Fruit fly (Drosophila melanogaster) whole organism, embryonic: ENCODE measurements around the gene GstD10.
A peak's percentile ranks its signal among the peaks of the same experiment; 100 is the strongest.

ENCODE experiments used
- Ada2b ChIP-seq: fragments of 200-800 bp; sonication (Bioruptor generic); IDR thresholded peaks from 2 replicates; pipeline ENCODE4 v1.3.6; 2022; ENCODE audit warnings: missing biosample characterization, missing genetic modification characterization
- B-H1 ChIP-seq: fragments of 200-800 bp; sonication (Bioruptor generic); IDR thresholded peaks from 3 replicates; pipeline ENCODE4 v1.3.6; 2022; ENCODE audit warnings: missing biosample characterization, missing genetic modification characterization
- CG10274 ChIP-seq: fragments of 200-800 bp; sonication (Bioruptor generic); optimal IDR thresholded peaks from 3 replicates; lab custom pipeline; 2017; ENCODE audit warnings: missing biosample characterization, mild to moderate bottlenecking, missing genetic modification characterization
- CG10565 ChIP-seq: fragments of 200-800 bp; sonication (Bioruptor generic); optimal IDR thresholded peaks from 3 replicates; lab custom pipeline; 2016; ENCODE audit warnings: missing biosample characterization, mild to moderate bottlenecking, missing genetic modification characterization
- CG11398 ChIP-seq: fragments of 200-800 bp; sonication (Bioruptor generic); optimal IDR thresholded peaks from 2 replicates; lab custom pipeline; 2016; ENCODE audit warnings: missing biosample characterization, missing genetic modification characterization
- CG12071 ChIP-seq: fragments of 200-800 bp; sonication (Bioruptor generic); optimal IDR thresholded peaks from 3 replicates; lab custom pipeline; 2018; ENCODE audit warnings: missing biosample characterization, mild to moderate bottlenecking, missing genetic modification characterization
- CG15269 ChIP-seq: fragments of 200-800 bp; sonication (Bioruptor generic); optimal IDR thresholded peaks from 2 replicates; lab custom pipeline; 2018; ENCODE audit warnings: missing biosample characterization, mild to moderate bottlenecking, missing genetic modification characterization, moderate library complexity
- CG15514 ChIP-seq: fragments of 200-800 bp; sonication (Bioruptor generic); optimal IDR thresholded peaks from 3 replicates; lab custom pipeline; 2017; ENCODE audit warnings: missing biosample characterization, missing genetic modification characterization, mild to moderate bottlenecking, moderate library complexity, missing genetic modification reagents
- CG15696 ChIP-seq: fragments of 200-800 bp; sonication (Bioruptor generic); optimal IDR thresholded peaks from 2 replicates; lab custom pipeline; 2019; ENCODE audit warnings: missing biosample characterization, mild to moderate bottlenecking, missing genetic modification characterization, moderate library complexity
- CG17361 ChIP-seq: fragments of 200-800 bp; sonication (Bioruptor generic); IDR thresholded peaks from 3 replicates; pipeline ENCODE4 v1.3.6; 2022; ENCODE audit warnings: missing biosample characterization, missing genetic modification characterization
- CG2678 ChIP-seq: fragments of 200-800 bp; sonication (Bioruptor generic); optimal IDR thresholded peaks from 3 replicates; lab custom pipeline; 2019; ENCODE audit warnings: missing biosample characterization, mild to moderate bottlenecking, missing genetic modification characterization, moderate library complexity
- CG30431 ChIP-seq: fragments of 200-800 bp; sonication (Bioruptor generic); optimal IDR thresholded peaks from 2 replicates; lab custom pipeline; 2017; ENCODE audit warnings: missing biosample characterization, missing genetic modification characterization
- CG34376 ChIP-seq: fragments of 200-800 bp; sonication (Bioruptor generic); optimal IDR thresholded peaks from 2 replicates; lab custom pipeline; 2018; ENCODE audit warnings: missing biosample characterization, mild to moderate bottlenecking, missing genetic modification characterization
- CG3838 ChIP-seq: fragments of 200-800 bp; sonication (Bioruptor generic); optimal IDR thresholded peaks from 3 replicates; lab custom pipeline; 2016; ENCODE audit warnings: missing biosample characterization, missing genetic modification characterization
- CG4328 ChIP-seq: fragments of 200-800 bp; sonication (Bioruptor generic); optimal IDR thresholded peaks from 3 replicates; lab custom pipeline; 2017; ENCODE audit warnings: missing biosample characterization, missing genetic modification reagents, missing genetic modification characterization
- CG4360 ChIP-seq: fragments of 200-800 bp; sonication (Bioruptor generic); IDR thresholded peaks from 2 replicates; pipeline ENCODE4 v1.3.6; 2022; ENCODE audit warnings: missing biosample characterization, missing genetic modification characterization
- CG7372 ChIP-seq: fragments of 200-800 bp; sonication (Bioruptor generic); IDR thresholded peaks from 2 replicates; pipeline ENCODE4 v1.3.6; 2022; ENCODE audit warnings: missing biosample characterization, missing genetic modification characterization
- CG7556 ChIP-seq: fragments of 200-800 bp; sonication (Bioruptor generic); optimal IDR thresholded peaks from 2 replicates; lab custom pipeline; 2017; ENCODE audit warnings: missing biosample characterization, mild to moderate bottlenecking, missing genetic modification characterization
- CG9215 ChIP-seq: fragments of 200-800 bp; sonication (Bioruptor generic); IDR thresholded peaks from 2 replicates; pipeline ENCODE4 v1.3.6; 2022; ENCODE audit warnings: missing biosample characterization, missing genetic modification characterization
- CTCF ChIP-seq: fragments of 200-800 bp; sonication (Bioruptor generic); optimal IDR thresholded peaks from 2 replicates; lab custom pipeline; 2017; ENCODE audit warnings: missing biosample characterization, mild to moderate bottlenecking, missing genetic modification characterization, moderate library complexity
- Doc2 ChIP-seq: fragments of 200-800 bp; sonication (Bioruptor generic); IDR thresholded peaks from 2 replicates; pipeline ENCODE4 v1.3.6; 2022; ENCODE audit warnings: missing biosample characterization, missing genetic modification characterization
- Doc3 ChIP-seq: fragments of 200-800 bp; sonication (Bioruptor generic); IDR thresholded peaks from 3 replicates; pipeline ENCODE4 v1.3.6; 2022; ENCODE audit warnings: missing biosample characterization, missing genetic modification characterization; ENCODE audit not compliant: partially characterized antibody
- Dref ChIP-seq: fragments of 200-800 bp; sonication (Bioruptor generic); IDR thresholded peaks from 2 replicates; pipeline ENCODE4 v1.3.6; 2022; ENCODE audit warnings: missing biosample characterization, missing genetic modification characterization
- Drgx ChIP-seq: fragments of 200-800 bp; sonication (Bioruptor generic); IDR thresholded peaks from 2 replicates; pipeline ENCODE4 v1.3.6; 2022; ENCODE audit warnings: missing biosample characterization, missing genetic modification characterization
- Fer2 ChIP-seq: fragments of 200-800 bp; sonication (Bioruptor generic); optimal IDR thresholded peaks from 2 replicates; lab custom pipeline; 2018; ENCODE audit warnings: missing biosample characterization, mild to moderate bottlenecking, missing genetic modification characterization, moderate library complexity
- Hey ChIP-seq: fragments of 200-800 bp; sonication (Bioruptor generic); optimal IDR thresholded peaks from 3 replicates; lab custom pipeline; 2018; ENCODE audit warnings: missing biosample characterization, mild to moderate bottlenecking, missing genetic modification characterization
- Jarid2 ChIP-seq: fragments of 200-800 bp; sonication (Bioruptor generic); optimal IDR thresholded peaks from 3 replicates; lab custom pipeline; 2017; ENCODE audit warnings: mild to moderate bottlenecking, missing biosample characterization, missing genetic modification reagents, missing genetic modification characterization
- Myb ChIP-seq: fragments of 200-800 bp; sonication (Bioruptor generic); optimal IDR thresholded peaks from 2 replicates; lab custom pipeline; 2016; ENCODE audit warnings: missing biosample characterization, missing genetic modification characterization
- Neu2 ChIP-seq: fragments of 200-800 bp; sonication (Bioruptor generic); optimal IDR thresholded peaks from 3 replicates; lab custom pipeline; 2016; ENCODE audit warnings: missing biosample characterization, missing genetic modification characterization, borderline replicate concordance
- Pdp1 ChIP-seq, 2 experiments: fragments of 200-800 bp; sonication (Bioruptor generic); optimal IDR thresholded peaks; 3 replicates each; lab custom pipeline; 2016; ENCODE audit warnings: missing biosample characterization in 2 of 2, missing genetic modification characterization in 2 of 2, mild to moderate bottlenecking in 1 of 2, moderate library complexity in 1 of 2
- Taf1 ChIP-seq: fragments of 200-800 bp; sonication (Bioruptor generic); IDR thresholded peaks from 2 replicates; pipeline ENCODE4 v1.3.6; 2022; ENCODE audit warnings: missing biosample characterization, missing genetic modification characterization
- Usf ChIP-seq: fragments of 200-800 bp; sonication (Bioruptor generic); optimal IDR thresholded peaks from 2 replicates; lab custom pipeline; 2017; ENCODE audit warnings: missing genotype, missing biosample characterization, missing genetic modification characterization
- chm ChIP-seq: fragments of 200-800 bp; sonication (Bioruptor generic); IDR thresholded peaks from 2 replicates; pipeline ENCODE4 v1.3.6; 2022; ENCODE audit warnings: missing biosample characterization, missing genetic modification characterization
- ems ChIP-seq: fragments of 200-800 bp; sonication (Bioruptor generic); optimal IDR thresholded peaks from 3 replicates; lab custom pipeline; 2016; ENCODE audit warnings: missing biosample characterization, missing genetic modification characterization
- ftz-f1 ChIP-seq: fragments of 200-800 bp; sonication (Bioruptor generic); optimal IDR thresholded peaks from 2 replicates; lab custom pipeline; 2016; ENCODE audit warnings: missing biosample characterization, missing genetic modification characterization
- gcm2 ChIP-seq: fragments of 200-800 bp; sonication (Bioruptor generic); optimal IDR thresholded peaks from 2 replicates; lab custom pipeline; 2016; ENCODE audit warnings: missing biosample characterization, missing genetic modification characterization
- grau ChIP-seq: fragments of 200-800 bp; optimal IDR thresholded peaks from 3 replicates; lab custom pipeline; 2019; ENCODE audit warnings: missing biosample characterization, mild to moderate bottlenecking, missing genetic modification characterization, moderate library complexity
- h ChIP-seq: fragments of >200 bp; optimal IDR thresholded peaks from 2 replicates; lab custom pipeline; 2017
- hbn ChIP-seq: fragments of 200-800 bp; sonication (Bioruptor generic); IDR thresholded peaks from 2 replicates; pipeline ENCODE4 v1.3.6; 2022; ENCODE audit warnings: missing biosample characterization, missing genetic modification characterization; ENCODE audit not compliant: partially characterized antibody
- hth ChIP-seq: fragments of >200 bp; optimal IDR thresholded peaks from 2 replicates; lab custom pipeline; 2017; ENCODE audit warnings: inconsistent platforms
- ind ChIP-seq: fragments of 200-800 bp; sonication (Bioruptor generic); optimal IDR thresholded peaks from 3 replicates; lab custom pipeline; 2016; ENCODE audit warnings: missing biosample characterization, missing genetic modification characterization
- mam ChIP-seq: fragments of 200-800 bp; sonication (Bioruptor generic); optimal IDR thresholded peaks from 3 replicates; lab custom pipeline; 2016; ENCODE audit warnings: missing biosample characterization, missing genetic modification characterization
- nerfin-1 ChIP-seq: fragments of 200-800 bp; sonication (Bioruptor generic); optimal IDR thresholded peaks from 3 replicates; lab custom pipeline; 2019; ENCODE audit warnings: missing biosample characterization, mild to moderate bottlenecking, missing genetic modification characterization, moderate library complexity
- nerfin-2 ChIP-seq: fragments of 200-800 bp; sonication (Bioruptor generic); IDR thresholded peaks from 2 replicates; pipeline ENCODE4 v1.3.6; 2022; ENCODE audit warnings: missing biosample characterization, missing genetic modification characterization; ENCODE audit not compliant: partially characterized antibody
- pb ChIP-seq: fragments of 200-800 bp; sonication (Bioruptor generic); optimal IDR thresholded peaks from 3 replicates; lab custom pipeline; 2016; ENCODE audit warnings: missing biosample characterization, missing genetic modification characterization
- prd ChIP-seq, 3 experiments: fragments of >200 bp in 2 of 3; fragments of 200-800 bp in 1 of 3; sonication (Bioruptor generic) in 1 of 3; optimal IDR thresholded peaks in 2 of 3; IDR thresholded peaks in 1 of 3; 2 replicates in 2 of 3; 3 replicates in 1 of 3; pipeline versions ENCODE4 v1.3.6 to Lab custom; 2017 to 2022; ENCODE audit warnings: missing biosample characterization in 1 of 3, missing genetic modification characterization in 1 of 3
- rib ChIP-seq: fragments of 200-800 bp; sonication (Bioruptor generic); IDR thresholded peaks from 2 replicates; pipeline ENCODE4 v1.3.6; 2022; ENCODE audit warnings: missing biosample characterization, missing genetic modification characterization
- sens ChIP-seq: fragments of 200-800 bp; sonication (Bioruptor generic); peaks from one replicate; lab custom pipeline; 2016; ENCODE audit warnings: missing biosample characterization, missing genetic modification characterization
- ssp ChIP-seq: fragments of 200-800 bp; sonication (Bioruptor generic); IDR thresholded peaks from 2 replicates; pipeline ENCODE4 v1.3.6; 2022; ENCODE audit warnings: missing biosample characterization, missing genetic modification characterization
- sug ChIP-seq: fragments of 200-800 bp; optimal IDR thresholded peaks from 2 replicates; lab custom pipeline; 2019; ENCODE audit warnings: missing biosample characterization, mild to moderate bottlenecking, missing genetic modification characterization, moderate library complexity
- z ChIP-seq: fragments of 200-800 bp; sonication (Bioruptor generic); IDR thresholded peaks from 3 replicates; pipeline ENCODE4 v1.3.6; 2022; ENCODE audit warnings: missing biosample characterization, missing genetic modification characterization
- zfh1 ChIP-seq: fragments of 200-800 bp; sonication (Bioruptor generic); IDR thresholded peaks from 3 replicates; pipeline ENCODE4 v1.3.6; 2022; ENCODE audit warnings: missing biosample characterization, missing genetic modification characterization

GstD10 gene

DNA sequence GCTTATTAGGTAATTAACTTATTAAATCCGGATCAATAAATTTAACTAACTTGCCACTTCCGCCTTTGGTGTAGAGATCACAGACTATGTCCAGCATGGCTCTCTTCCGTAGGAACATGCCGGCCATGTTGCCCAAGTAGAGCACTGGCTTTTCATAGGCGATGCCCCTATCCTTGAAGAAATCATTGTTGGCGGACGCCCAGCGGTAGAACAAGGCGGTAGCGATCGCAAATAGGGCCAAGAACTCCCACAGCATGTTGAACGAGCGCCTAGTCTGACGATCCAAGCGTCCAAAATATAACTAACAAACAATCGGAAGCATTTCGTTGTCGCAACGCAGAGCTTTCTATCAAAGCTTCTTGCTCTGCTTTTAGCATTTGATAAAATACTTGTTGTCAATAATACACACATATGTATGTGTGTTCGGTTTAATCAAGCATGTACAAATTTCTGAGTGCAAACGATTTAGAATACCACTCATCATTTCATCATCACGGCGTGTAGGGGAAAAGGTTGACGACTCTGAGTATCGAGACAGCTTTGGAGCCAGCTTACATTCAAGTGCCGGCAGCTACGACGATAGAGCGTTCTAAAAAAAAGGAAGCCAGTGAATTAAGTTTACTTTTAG is 33.2 kb upstream of the GstD10 start, which contains the start of gene Cyp9f3 (continued):
- no peak for TF ChIP-seq CG15269 (tag; lab: Kevin White, UChicago)
- no peak for TF ChIP-seq Myb (GFP tag; lab: Kevin White, UChicago)
- no peak for TF ChIP-seq CG7556 (GFP tag; lab: Kevin White, UChicago)
- TF ChIP-seq CG4360 (GFP tag; lab: Robert Waterston, UW) = no peak
- no peak for TF ChIP-seq CG2678 (tag; lab: Kevin White, UChicago)
- 0 out of 2 replicates have a peak, but pooled peaks have one; percentile 10 for TF ChIP-seq Dref (GFP tag; lab: Robert Waterston, UW)
- no peak for TF ChIP-seq h (lab: Kevin White, UChicago)
- TF ChIP-seq CG12071 = peak; percentile 19
- no peak for TF ChIP-seq Drgx (GFP tag; lab: Robert Waterston, UW)
- TF ChIP-seq Neu2 = no peak
- no peak for TF ChIP-seq CG7372 (GFP tag; lab: Robert Waterston, UW)
- no peak for TF ChIP-seq Hey (tag; lab: Kevin White, UChicago)
- no peak for TF ChIP-seq Ada2b (GFP tag; lab: Robert Waterston, UW)
- peak; percentile 54 for TF ChIP-seq Jarid2
- no peak for TF ChIP-seq CG10565 (GFP tag; lab: Kevin White, UChicago)
- no peak for TF ChIP-seq Usf
- no peak for TF ChIP-seq CG15696 (tag; lab: Kevin White, UChicago)
- peak in 1 of 2 experiments; percentile 17 for TF ChIP-seq Pdp1 (GFP tag; optimal IDR thresholded peaks at IDR 0.05; lab: Kevin White, UChicago)
- no peak for TF ChIP-seq ind (GFP tag; lab: Kevin White, UChicago)
- TF ChIP-seq CG30431 (GFP tag; lab: Kevin White, UChicago) = no peak
- no peak for TF ChIP-seq CTCF (GFP tag; lab: Kevin White, UChicago)
- TF ChIP-seq chm (GFP tag; lab: Robert Waterston, UW) = peak; percentile 43
- no peak for TF ChIP-seq ssp
- no peak for TF ChIP-seq Doc2 (GFP tag; lab: Robert Waterston, UW)
- TF ChIP-seq hth (lab: Kevin White, UChicago) = no peak
- no peak for TF ChIP-seq rib (GFP tag; lab: Robert Waterston, UW)
- no peak for TF ChIP-seq CG11398 (GFP tag; lab: Kevin White, UChicago)
- TF ChIP-seq grau = no peak
- TF ChIP-seq B-H1 = no peak
- no peak for TF ChIP-seq prd (optimal IDR thresholded peaks at IDR 0.05; lab: Kevin White, UChicago)
- TF ChIP-seq prd (GFP tag; IDR thresholded peaks at IDR 0.05; lab: Robert Waterston, UW) = no peak
- TF ChIP-seq CG15514 = peak; percentile 3
- TF ChIP-seq CG4328 (GFP tag; lab: Kevin White, UChicago) = no peak
- TF ChIP-seq CG9215 = no peak
- TF ChIP-seq mam = no peak
- TF ChIP-seq gcm2 (GFP tag; lab: Kevin White, UChicago) = no peak
- no peak for TF ChIP-seq Fer2 (tag; lab: Kevin White, UChicago)
- TF ChIP-seq CG34376 = peak; percentile 96
- TF ChIP-seq pb (GFP tag; lab: Kevin White, UChicago) = no peak
- TF ChIP-seq nerfin-2 (GFP tag; lab: Robert Waterston, UW) = 0 out of 2 replicates have a peak, but pooled peaks have one; percentile 20
- peak; percentile 1 for TF ChIP-seq sens (GFP tag; lab: Kevin White, UChicago)
- TF ChIP-seq CG3838 (GFP tag; lab: Kevin White, UChicago) = peak; percentile 10
- peak; percentile 75 for TF ChIP-seq ftz-f1 (GFP tag; lab: Kevin White, UChicago)
- TF ChIP-seq ems (GFP tag; lab: Kevin White, UChicago) = no peak
- TF ChIP-seq CG10274 (GFP tag; lab: Kevin White, UChicago) = peak; percentile 63
- TF ChIP-seq Taf1 (GFP tag; lab: Robert Waterston, UW) = no peak
- TF ChIP-seq z (GFP tag; lab: Robert Waterston, UW) = peak; percentile 88
- no peak for TF ChIP-seq zfh1 (GFP tag; lab: Robert Waterston, UW)
- no peak for TF ChIP-seq hbn
- TF ChIP-seq nerfin-1 (tag; lab: Kevin White, UChicago) = no peak
- no peak for TF ChIP-seq Doc3
- no peak for TF ChIP-seq CG17361 (GFP tag; lab: Robert Waterston, UW)
- TF ChIP-seq sug = peak; percentile 2
